Worm (Caenorhabditis elegans): ENCODE results near the gene wht-1.
"Not testable (repeated sequence)": the region's sequence is repeated elsewhere in the genome, so short reads cannot be mapped to it uniquely, and the experiment has no call there.

The wht-1 gene

DNA sequence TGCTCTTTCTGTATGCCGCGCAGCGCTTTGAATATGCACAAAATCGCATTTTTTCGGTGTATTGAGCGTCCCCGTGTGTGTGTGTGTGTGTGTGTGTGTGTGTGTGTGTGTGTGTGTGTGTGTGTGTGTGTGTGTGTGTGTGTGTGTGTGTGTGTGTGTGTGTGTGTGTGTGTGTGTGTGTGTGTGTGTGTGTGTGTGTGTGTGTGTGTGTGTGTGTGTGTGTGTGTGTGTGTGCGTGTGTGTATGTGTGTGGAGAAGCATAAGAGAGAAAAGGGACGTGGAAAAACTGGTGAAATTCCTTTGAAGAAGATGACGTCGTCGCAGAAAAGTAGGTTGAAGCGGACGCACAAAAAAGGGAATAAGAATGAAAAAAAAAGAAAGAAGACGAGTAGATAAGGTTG, 45.8 kb upstream of the wht-1 start:
- TF ChIP-seq F10B5.3 (tag; optimal IDR thresholded peaks at IDR 0.05): peak; percentile 10
- peak; percentile 96 for TF ChIP-seq aha-1 (tag)
- peak; percentile 3 for TF ChIP-seq spr-1 (tag; optimal IDR thresholded peaks at IDR 0.05)
- peak; percentile 40; the same call in 1 of the 2 replicates for TF ChIP-seq dmd-8 (GFP tag; IDR thresholded peaks at IDR 0.05)
- TF ChIP-seq ceh-20 (GFP tag; IDR thresholded peaks at IDR 0.05): peak; percentile 75
- TF ChIP-seq pha-4 (GFP tag; IDR thresholded peaks at IDR 0.05): peak; percentile 57; the same call in 1 of the 2 replicates
- TF ChIP-seq pha-4, unc-62 (tag; optimal IDR thresholded peaks at IDR 0.05): not testable (repeated sequence)
- TF ChIP-seq T26A8.4 (GFP tag; IDR thresholded peaks at IDR 0.05): 0 out of 2 replicates have a peak, but pooled peaks have one; percentile 18
- TF ChIP-seq mep-1 (tag; optimal IDR thresholded peaks at IDR 0.05): peak; percentile 74
- peak in 1 of 2 experiments; percentile 87 for TF ChIP-seq hif-1 (tag; optimal IDR thresholded peaks at IDR 0.05)
- peak; percentile 7 for TF ChIP-seq Y5F2A.4 (GFP tag; optimal IDR thresholded peaks at IDR 0.05)
- TF ChIP-seq hmg-1.1 (GFP tag; IDR thresholded peaks at IDR 0.05): peak; percentile 72
- TF ChIP-seq gei-8 (GFP tag; optimal IDR thresholded peaks at IDR 0.05): peak; percentile 54
- peak; percentile 86; the same call in 1 of the 2 replicates for TF ChIP-seq ctbp-1 (GFP tag; IDR thresholded peaks at IDR 0.05)
- peak; percentile 17 for TF ChIP-seq nhr-102 (tag; optimal IDR thresholded peaks at IDR 0.05)
- peak; percentile 29; the same call in 1 of the 2 replicates for TF ChIP-seq dmd-9 (GFP tag; IDR thresholded peaks at IDR 0.05)
- peak; percentile 90 for TF ChIP-seq rbr-2 (tag; optimal IDR thresholded peaks at IDR 0.05)
- peak; percentile 51 for TF ChIP-seq set-16 (GFP tag; IDR thresholded peaks at IDR 0.05)
- TF ChIP-seq lsy-2 (tag; optimal IDR thresholded peaks at IDR 0.05): peak; percentile 2 to 4
- peak; percentile 64 for TF ChIP-seq spr-3 (GFP tag; optimal IDR thresholded peaks at IDR 0.05)
- peak; percentile 70 for TF ChIP-seq mxl-3 (GFP tag; optimal IDR thresholded peaks at IDR 0.05)
- TF ChIP-seq hlh-30 (tag; optimal IDR thresholded peaks at IDR 0.05; ENCODE audit: insufficient read depth): peak; percentile 46
- TF ChIP-seq T20F7.1 (GFP tag; optimal IDR thresholded peaks at IDR 0.05): peak; percentile 67
- peak; percentile 84 for TF ChIP-seq dve-1 (tag; optimal IDR thresholded peaks at IDR 0.05; ENCODE audit: insufficient read depth)
- TF ChIP-seq lin-38 (GFP tag; IDR thresholded peaks at IDR 0.05): peak; percentile 36; the same call in 1 of the 2 replicates
- TF ChIP-seq F37D6.2 (tag; optimal IDR thresholded peaks at IDR 0.05): peak; percentile 78
- TF ChIP-seq dmd-6 (GFP tag; IDR thresholded peaks at IDR 0.05): peak; percentile 49
- TF ChIP-seq hlh-11 (tag; optimal IDR thresholded peaks at IDR 0.05): peak; percentile 83
- peak in 1 of 2 experiments; percentile 11 for TF ChIP-seq unc-62 (GFP tag; optimal IDR thresholded peaks at IDR 0.05 in 1 of 2)
- TF ChIP-seq nhr-42 (GFP tag; IDR thresholded peaks at IDR 0.05): peak; percentile 26; the same call in 1 of the 2 replicates

DNA sequence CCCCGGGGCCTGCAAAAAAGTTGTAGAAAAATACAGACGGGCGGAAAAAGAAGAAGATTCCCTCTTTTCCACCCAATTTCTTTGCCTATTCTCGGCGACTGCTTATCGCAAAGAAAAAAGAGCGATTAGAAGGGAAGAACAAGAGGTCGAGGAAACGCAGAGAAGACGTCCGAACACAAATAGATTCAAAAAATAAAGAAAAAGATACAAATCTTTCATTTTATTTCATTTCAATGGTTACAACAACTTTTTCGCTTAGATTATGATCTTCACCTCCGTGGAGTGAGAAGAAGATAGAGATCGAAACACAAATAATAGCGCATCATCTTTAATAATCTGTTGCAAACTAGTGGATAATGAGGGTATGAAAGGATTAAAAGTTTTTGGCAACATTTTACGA, 44.5 kb upstream of the wht-1 start:
- peak in 1 of 2 experiments; percentile 36 for TF ChIP-seq unc-62 (GFP tag; optimal IDR thresholded peaks at IDR 0.05 in 1 of 2)
- TF ChIP-seq unc-62 (tag; optimal IDR thresholded peaks at IDR 0.05): no peak
- TF ChIP-seq lin-39 (tag; optimal IDR thresholded peaks at IDR 0.05): no peak
- peak; percentile 29 for TF ChIP-seq nhr-28 (tag; optimal IDR thresholded peaks at IDR 0.05)
- TF ChIP-seq nhr-48 (tag; optimal IDR thresholded peaks at IDR 0.05): peak; percentile 7
- no peak for TF ChIP-seq nhr-41 (GFP tag; IDR thresholded peaks at IDR 0.05)
- TF ChIP-seq dmd-6 (GFP tag; IDR thresholded peaks at IDR 0.05): peak; percentile 16; the same call in 1 of the 2 replicates

DNA sequence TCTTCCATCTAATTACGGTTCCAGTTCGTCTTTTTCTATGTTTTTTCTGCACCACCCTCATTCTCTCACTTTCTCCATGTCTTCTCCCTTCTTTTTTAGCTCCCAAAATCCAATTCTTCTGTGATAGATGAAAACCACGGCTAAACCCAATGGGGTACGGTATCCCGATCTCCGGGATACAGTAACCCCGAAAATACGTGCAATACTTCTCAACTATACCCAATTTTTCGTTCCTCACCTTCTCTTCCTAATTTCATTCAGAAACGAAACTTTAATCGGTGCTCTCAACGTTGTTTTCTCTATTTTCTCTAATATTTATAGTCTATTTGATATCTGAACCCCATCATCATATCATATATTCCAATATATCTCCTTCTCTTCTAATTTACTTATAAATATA, 36.1 kb upstream of the wht-1 start:
- TF ChIP-seq snpc-4 (tag; optimal IDR thresholded peaks at IDR 0.05): no peak
- peak; percentile 52; the same call in 1 of the 2 replicates for TF ChIP-seq lim-7 (GFP tag; IDR thresholded peaks at IDR 0.05)
- no peak for TF ChIP-seq nhr-237 (tag; optimal IDR thresholded peaks at IDR 0.05)
- TF ChIP-seq ztf-7 (tag; optimal IDR thresholded peaks at IDR 0.05): no peak
- TF ChIP-seq php-3 (GFP tag; IDR thresholded peaks at IDR 0.05): peak; percentile 42; the same call in 1 of the 2 replicates
- TF ChIP-seq hif-1 (tag; optimal IDR thresholded peaks at IDR 0.05): peak in 1 of 2 experiments; percentile 30
- no peak for TF ChIP-seq zfp-2 (tag; optimal IDR thresholded peaks at IDR 0.05)
- TF ChIP-seq Y75B8A.6 (GFP tag; IDR thresholded peaks at IDR 0.05): 0 out of 2 replicates have a peak, but pooled peaks have one; percentile 37
- TF ChIP-seq saeg-2 (GFP tag; IDR thresholded peaks at IDR 0.05): no peak
- TF ChIP-seq Y5F2A.4 (GFP tag; optimal IDR thresholded peaks at IDR 0.05): peak; percentile 11
- TF ChIP-seq aha-1 (tag): no peak
- peak; percentile 76 for TF ChIP-seq daf-19 (GFP tag; conservative IDR thresholded peaks at IDR 0.05)
- no peak for TF ChIP-seq nhr-11 (tag; optimal IDR thresholded peaks at IDR 0.05)
- TF ChIP-seq D1046.2 (GFP tag; IDR thresholded peaks at IDR 0.05): 0 out of 2 replicates have a peak, but pooled peaks have one; percentile 57
- no peak; the same call in 1 of the 2 replicates for TF ChIP-seq snpc-1.2 (GFP tag; IDR thresholded peaks at IDR 0.05)
- TF ChIP-seq ZK337.2 (GFP tag; IDR thresholded peaks at IDR 0.05): no peak
- no peak for TF ChIP-seq pqm-1 (tag; optimal IDR thresholded peaks at IDR 0.05)
- no peak for TF ChIP-seq dve-1 (tag; optimal IDR thresholded peaks at IDR 0.05; ENCODE audit: insufficient read depth)
